Worm (Caenorhabditis elegans) whole organism, L4 larva: ENCODE results near the gene F35D11.4.

Source experiments
- D1046.2 ChIP-seq: fragments of 200-800 bp; sonication (Bioruptor generic); IDR thresholded peaks from 2 replicates; pipeline ENCODE4 v1.3.6; 2022; ENCODE audit warnings: missing genetic modification characterization, missing compliant biosample characterization
- F26F4.8 ChIP-seq: fragments of 200-800 bp; sonication (Bioruptor generic); conservative IDR thresholded peaks from 2 replicates; pipeline ENCODE4 v1.3.6; 2022; ENCODE audit warnings: missing genetic modification characterization, missing compliant biosample characterization
- F44E2.7 ChIP-seq: fragments of 200-800 bp; sonication (Bioruptor generic); IDR thresholded peaks from 2 replicates; pipeline ENCODE4 v2.1.2; 2022; ENCODE audit warnings: missing genetic modification characterization, missing compliant biosample characterization
- F49E8.2 ChIP-seq: sonication (generic microtip); optimal IDR thresholded peaks from 2 replicates; lab custom pipeline; 2016; ENCODE audit warnings: missing compliant biosample characterization, mild to moderate bottlenecking, missing genetic modification characterization, borderline replicate concordance
- R02D3.7 ChIP-seq: fragments of 150-350 bp; sonication (generic microtip); optimal IDR thresholded peaks from 3 replicates; lab custom pipeline; 2014; ENCODE audit warnings: missing biosample characterization, missing genetic modification characterization
- T20F7.1 ChIP-seq: fragments of 200-800 bp; sonication (Bioruptor generic); optimal IDR thresholded peaks from 2 replicates; lab custom pipeline; 2018; ENCODE audit warnings: mild to moderate bottlenecking, missing genetic modification characterization, missing compliant biosample characterization
- T26A8.4 ChIP-seq: fragments of 200-800 bp; sonication (Bioruptor generic); IDR thresholded peaks from 2 replicates; pipeline ENCODE4 v1.3.6; 2022; ENCODE audit warnings: missing genetic modification characterization, missing compliant biosample characterization
- Y5F2A.4 ChIP-seq: fragments of 200-800 bp; sonication (Bioruptor generic); optimal IDR thresholded peaks from 2 replicates; lab custom pipeline; 2018; ENCODE audit warnings: mild to moderate bottlenecking, missing genetic modification characterization, missing compliant biosample characterization
- ama-1 ChIP-seq: fragments of 150-350 bp; optimal IDR thresholded peaks from 2 replicates; lab custom pipeline; 2014; ENCODE audit warnings: inconsistent platforms, mixed read lengths
- ceh-32 ChIP-seq: sonication (generic microtip); optimal IDR thresholded peaks from 2 replicates; lab custom pipeline; 2016; ENCODE audit warnings: mild to moderate bottlenecking, missing genetic modification characterization, missing compliant biosample characterization; ENCODE audit not compliant: poor library complexity
- ceh-82 ChIP-seq: sonication (generic microtip); optimal IDR thresholded peaks from 2 replicates; lab custom pipeline; 2017; ENCODE audit warnings: missing biosample characterization, missing genetic modification characterization
- ces-1 ChIP-seq: fragments of 150-350 bp; sonication (generic microtip); optimal IDR thresholded peaks from 4 replicates; lab custom pipeline; 2014; ENCODE audit warnings: missing biosample characterization, missing genetic modification reagents, missing genetic modification characterization
- cey-2 ChIP-seq: sonication (generic microtip); optimal IDR thresholded peaks from 3 replicates; lab custom pipeline; 2017; ENCODE audit warnings: missing genetic modification characterization, mild to moderate bottlenecking, missing compliant biosample characterization, antibody characterized with exemption, borderline replicate concordance; ENCODE audit not compliant: insufficient read depth
- ctbp-1 ChIP-seq: fragments of 200-800 bp; sonication (Bioruptor generic); IDR thresholded peaks from 2 replicates; pipeline ENCODE4 v1.3.6; 2022; ENCODE audit warnings: missing genetic modification reagents, missing genetic modification characterization, missing compliant biosample characterization
- daf-12 ChIP-seq: fragments of 150-350 bp; optimal IDR thresholded peaks from 2 replicates; lab custom pipeline; 2014; ENCODE audit warnings: missing biosample characterization, missing genetic modification reagents, missing genetic modification characterization
- daf-19 ChIP-seq: fragments of 200-800 bp; sonication (Bioruptor generic); conservative IDR thresholded peaks from 2 replicates; pipeline ENCODE4 v1.3.6; 2022; ENCODE audit warnings: missing genetic modification characterization, missing compliant biosample characterization
- daf-8 ChIP-seq: fragments of 200-800 bp; sonication (Bioruptor generic); IDR thresholded peaks from 2 replicates; pipeline ENCODE4 v1.3.6; 2022; ENCODE audit warnings: missing genetic modification characterization, missing compliant biosample characterization
- dmd-6 ChIP-seq: fragments of 200-800 bp; sonication (Bioruptor generic); IDR thresholded peaks from 2 replicates; pipeline ENCODE4 v1.3.6; 2022; ENCODE audit warnings: missing genetic modification reagents, missing genetic modification characterization, missing compliant biosample characterization
- dmd-8 ChIP-seq: fragments of 200-800 bp; sonication (Bioruptor generic); IDR thresholded peaks from 2 replicates; pipeline ENCODE4 v1.3.6; 2022; ENCODE audit warnings: missing genetic modification characterization, missing compliant biosample characterization
- duxl-1 ChIP-seq: sonication (generic microtip); optimal IDR thresholded peaks from 2 replicates; lab custom pipeline; 2016; ENCODE audit warnings: mild to moderate bottlenecking, missing genetic modification characterization, moderate library complexity, missing compliant biosample characterization; ENCODE audit not compliant: poor library complexity
- egl-27 ChIP-seq: sonication (generic microtip); optimal IDR thresholded peaks from 3 replicates; lab custom pipeline; 2017; ENCODE audit warnings: missing biosample characterization, missing genetic modification reagents, missing genetic modification characterization
- fos-1 ChIP-seq: fragments of 150-350 bp; optimal IDR thresholded peaks from 2 replicates; lab custom pipeline; 2014; ENCODE audit warnings: missing biosample characterization, missing genetic modification characterization
- hif-1 ChIP-seq, 2 experiments: sonication (generic microtip); optimal IDR thresholded peaks; 2 replicates each; lab custom pipeline; 2016 to 2017; ENCODE audit warnings: missing compliant biosample characterization in 2 of 2, missing genetic modification characterization in 2 of 2, missing genetic modification reagents in 2 of 2, missing genotype in 2 of 2, mild to moderate bottlenecking in 1 of 2
- hlh-11 ChIP-seq: fragments of 200-800 bp; sonication (Bioruptor generic); optimal IDR thresholded peaks from 2 replicates; lab custom pipeline; 2018; ENCODE audit warnings: mild to moderate bottlenecking, missing genetic modification characterization, missing compliant biosample characterization
- jun-1 ChIP-seq: fragments of 150-350 bp; optimal IDR thresholded peaks from 2 replicates; lab custom pipeline; 2014; ENCODE audit warnings: missing biosample characterization, missing genetic modification reagents, missing genetic modification characterization
- lin-1 ChIP-seq: fragments of 200-800 bp; sonication (Bioruptor generic); IDR thresholded peaks from 2 replicates; pipeline ENCODE4 v1.3.6; 2022; ENCODE audit warnings: missing genetic modification reagents, missing genetic modification characterization, missing compliant biosample characterization
- lin-29 ChIP-seq: fragments of 200-800 bp; sonication (Bioruptor generic); IDR thresholded peaks from 2 replicates; pipeline ENCODE4 v1.3.6; 2022; ENCODE audit warnings: missing genetic modification reagents, missing genetic modification characterization, missing compliant biosample characterization
- lin-39 ChIP-seq: fragments of 150-350 bp; optimal IDR thresholded peaks from 2 replicates; lab custom pipeline; 2014; ENCODE audit warnings: missing biosample characterization, missing genetic modification reagents, missing genetic modification characterization
- lsy-2 ChIP-seq, 2 experiments: fragments of 150-350 bp in 1 of 2; sonication (generic microtip) in 1 of 2; optimal IDR thresholded peaks; 2 replicates each; lab custom pipeline; 2014 to 2017; ENCODE audit warnings: missing biosample characterization in 2 of 2, missing genetic modification characterization in 2 of 2
- madf-5 ChIP-seq, 2 experiments: fragments of 200-800 bp; sonication (Bioruptor generic); IDR thresholded peaks; 2 replicates each; pipeline ENCODE4 v1.3.6; 2022; ENCODE audit warnings: missing compliant biosample characterization in 2 of 2, missing genetic modification characterization in 2 of 2
- mdl-1 ChIP-seq, 2 experiments: fragments of 150-350 bp in 1 of 2; sonication (generic microtip) in 1 of 2; optimal IDR thresholded peaks; 2 replicates each; lab custom pipeline; 2014 to 2017; ENCODE audit warnings: missing biosample characterization in 2 of 2, missing genetic modification characterization in 2 of 2
- mdt-29 ChIP-seq: fragments of 200-800 bp; sonication (Bioruptor generic); IDR thresholded peaks from 2 replicates; pipeline ENCODE4 v1.3.6; 2022; ENCODE audit warnings: missing genetic modification reagents, missing genetic modification characterization, missing compliant biosample characterization
- mes-2 ChIP-seq: sonication (generic microtip); optimal IDR thresholded peaks from 2 replicates; lab custom pipeline; 2016; ENCODE audit warnings: missing genotype, mild to moderate bottlenecking, missing genetic modification characterization, missing compliant biosample characterization; ENCODE audit not compliant: poor library complexity, severe bottlenecking
- mxl-3 ChIP-seq: fragments of 200-800 bp; sonication (Bioruptor generic); optimal IDR thresholded peaks from 2 replicates; lab custom pipeline; 2018; ENCODE audit warnings: mild to moderate bottlenecking, missing genetic modification characterization, missing compliant biosample characterization
- nhr-10 ChIP-seq: fragments of 150-350 bp; optimal IDR thresholded peaks from 2 replicates; lab custom pipeline; 2014; ENCODE audit warnings: missing biosample characterization, missing genetic modification characterization
- nhr-11 ChIP-seq: fragments of 150-350 bp; optimal IDR thresholded peaks from 2 replicates; lab custom pipeline; 2014; ENCODE audit warnings: missing biosample characterization, missing genetic modification characterization
- nhr-111 ChIP-seq: fragments of 200-800 bp; sonication (Bioruptor generic); optimal IDR thresholded peaks from 2 replicates; lab custom pipeline; 2018; ENCODE audit warnings: mild to moderate bottlenecking, missing genetic modification characterization, missing compliant biosample characterization
- nhr-237 ChIP-seq: sonication (generic microtip); optimal IDR thresholded peaks from 2 replicates; lab custom pipeline; 2017; ENCODE audit warnings: missing biosample characterization, missing genetic modification characterization
- nhr-41 ChIP-seq: fragments of 200-800 bp; sonication (Bioruptor generic); IDR thresholded peaks from 2 replicates; pipeline ENCODE4 v1.3.6; 2022; ENCODE audit warnings: missing genetic modification reagents, missing genetic modification characterization, missing compliant biosample characterization
- nhr-42 ChIP-seq: fragments of 200-800 bp; sonication (Bioruptor generic); IDR thresholded peaks from 2 replicates; pipeline ENCODE4 v1.3.6; 2022; ENCODE audit warnings: missing genetic modification characterization, missing compliant biosample characterization
- nhr-48 ChIP-seq: sonication (generic microtip); optimal IDR thresholded peaks from 2 replicates; lab custom pipeline; 2016; ENCODE audit warnings: mild to moderate bottlenecking, missing genetic modification characterization, missing compliant biosample characterization
- nhr-77 ChIP-seq: fragments of 150-350 bp; optimal IDR thresholded peaks from 2 replicates; lab custom pipeline; 2014; ENCODE audit warnings: missing biosample characterization, missing genetic modification characterization
- php-3 ChIP-seq: fragments of 200-800 bp; sonication (Bioruptor generic); IDR thresholded peaks from 2 replicates; pipeline ENCODE4 v1.3.6; 2022; ENCODE audit warnings: missing genetic modification reagents, missing genetic modification characterization, missing compliant biosample characterization
- saeg-2 ChIP-seq: fragments of 200-800 bp; sonication (Bioruptor generic); IDR thresholded peaks from 2 replicates; pipeline ENCODE4 v1.3.6; 2022; ENCODE audit warnings: missing genetic modification reagents, missing genetic modification characterization, missing compliant biosample characterization
- sdz-12 ChIP-seq: fragments of 200-800 bp; sonication (Bioruptor generic); optimal IDR thresholded peaks from 2 replicates; lab custom pipeline; 2018; ENCODE audit warnings: mild to moderate bottlenecking, missing genetic modification characterization, missing compliant biosample characterization
- snpc-1.2 ChIP-seq: fragments of 200-800 bp; sonication (Bioruptor generic); IDR thresholded peaks from 2 replicates; pipeline ENCODE4 v1.3.6; 2022; ENCODE audit warnings: missing genetic modification reagents, missing genetic modification characterization, missing compliant biosample characterization
- spr-3 ChIP-seq: fragments of 200-800 bp; sonication (Bioruptor generic); optimal IDR thresholded peaks from 2 replicates; lab custom pipeline; 2018; ENCODE audit warnings: mild to moderate bottlenecking, missing genetic modification characterization, missing compliant biosample characterization
- unc-130 ChIP-seq: sonication (generic microtip); optimal IDR thresholded peaks from 2 replicates; lab custom pipeline; 2016; ENCODE audit warnings: missing genetic modification reagents, missing genetic modification characterization, missing compliant biosample characterization
- unc-62 ChIP-seq, 3 experiments: fragments of 150-350 bp in 1 of 3; sonication (generic microtip); optimal IDR thresholded peaks in 2 of 3; peaks in 1 of 3; 1 replicate in 1 of 3; 2 replicates in 2 of 3; lab custom pipeline; 2014 to 2017; ENCODE audit warnings: missing biosample characterization in 3 of 3, missing genetic modification characterization in 3 of 3, missing genetic modification reagents in 3 of 3, missing genotype in 1 of 3
- zag-1 ChIP-seq: fragments of 150-350 bp; optimal IDR thresholded peaks from 2 replicates; lab custom pipeline; 2014; ENCODE audit warnings: missing biosample characterization, missing genetic modification characterization
- zip-2 ChIP-seq: fragments of 150-350 bp; optimal IDR thresholded peaks from 2 replicates; lab custom pipeline; 2014; ENCODE audit warnings: missing biosample characterization, missing genetic modification characterization

F35D11.4 gene

DNA sequence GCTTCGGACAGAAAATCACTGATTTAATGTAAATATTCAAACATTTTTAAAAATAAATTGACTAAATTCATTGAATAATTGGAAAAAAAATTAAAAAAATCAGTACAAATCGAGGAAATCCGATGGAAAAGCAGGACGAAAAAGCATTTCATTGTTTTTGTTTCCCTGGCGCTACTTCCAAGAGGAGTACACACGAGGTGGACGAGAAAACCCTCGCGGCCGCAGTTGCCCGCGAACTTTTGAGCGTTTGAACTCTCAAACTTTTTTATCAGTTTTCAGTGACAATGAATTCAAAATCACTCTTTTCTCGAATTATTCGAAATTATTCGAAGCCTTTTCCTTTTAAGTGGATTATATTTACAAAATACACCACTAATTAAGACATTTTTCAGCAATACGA, at the start of gene F35D11.4 (continued):
- TF ChIP-seq daf-8 (no peak), fos-1 (tag; lab: Kevin White, UChicago) (no peak), saeg-2 (GFP tag; lab: Robert Waterston, UW) (no peak), nhr-77 (tag; lab: Kevin White, UChicago) (peak; percentile 53), lin-29 (GFP tag; lab: Robert Waterston, UW) (no peak), F49E8.2 (no peak), ama-1 (lab: Kevin White, UChicago) (no peak), spr-3 (GFP tag; lab: Kevin White, UChicago) (no peak), zip-2 (tag; lab: Kevin White, UChicago) (no peak), hif-1 (tag; optimal IDR thresholded peaks at IDR 0.05; lab: Kevin White, UChicago) (peak in 1 of 2 experiments; percentile 89), jun-1 (tag; lab: Kevin White, UChicago) (no peak), F44E2.7 (GFP tag; lab: Robert Waterston, UW) (no peak), lin-1 (0 out of 2 replicates have a peak, but pooled peaks have one; percentile 20), egl-27 (tag; lab: Kevin White, UChicago) (no peak), mdt-29 (GFP tag; lab: Robert Waterston, UW) (no peak), nhr-10 (no peak), madf-5 (GFP tag; IDR thresholded peaks at IDR 0.05; lab: Robert Waterston, UW) (no peak; a peak in 1 of 4 replicates), ctbp-1 (GFP tag; lab: Robert Waterston, UW) (no peak), dmd-6 (peak; percentile 82), nhr-48 (tag; lab: Kevin White, UChicago) (no peak), dmd-8 (no peak), zag-1 (tag; lab: Kevin White, UChicago) (no peak), sdz-12 (no peak), R02D3.7 (tag; lab: Kevin White, UChicago) (no peak), duxl-1 (peak; percentile 76), daf-19 (GFP tag; lab: Robert Waterston, UW) (no peak), D1046.2 (GFP tag; lab: Robert Waterston, UW) (no peak), mxl-3 (no peak), Y5F2A.4 (no peak), nhr-42 (GFP tag; lab: Robert Waterston, UW) (no peak), mdl-1 (tag; optimal IDR thresholded peaks at IDR 0.05; lab: Kevin White, UChicago) (peak in 1 of 2 experiments; percentile 7), T20F7.1 (GFP tag; lab: Kevin White, UChicago) (peak; percentile 18), nhr-41 (GFP tag; lab: Robert Waterston, UW) (no peak), php-3 (GFP tag; lab: Robert Waterston, UW) (no peak), nhr-111 (GFP tag; lab: Kevin White, UChicago) (no peak), ceh-82 (tag; lab: Kevin White, UChicago) (no peak), unc-62 (GFP tag; optimal IDR thresholded peaks at IDR 0.05 in 1 of 2; lab: Kevin White, UChicago) (no peak), unc-62 (tag; optimal IDR thresholded peaks at IDR 0.05; lab: Kevin White, UChicago) (no peak), mes-2 (peak; percentile 99), F26F4.8 (GFP tag; lab: Robert Waterston, UW) (no peak), daf-12 (tag; lab: Kevin White, UChicago) (no peak), unc-130 (GFP tag; lab: Kevin White, UChicago) (peak; percentile 89), nhr-237 (tag; lab: Kevin White, UChicago) (no peak), T26A8.4 (GFP tag; lab: Robert Waterston, UW) (peak; percentile 29; the same call in 1 of the 2 replicates), ceh-32 (no peak), lsy-2 (tag; optimal IDR thresholded peaks at IDR 0.05; lab: Kevin White, UChicago) (peak in 1 of 2 experiments; percentile 89), cey-2 (tag; lab: Kevin White, UChicago) (no peak), snpc-1.2 (GFP tag; lab: Robert Waterston, UW) (no peak), lin-39 (tag; lab: Kevin White, UChicago) (no peak), ces-1 (GFP tag; lab: Kevin White, UChicago) (no peak), hlh-11 (tag; lab: Kevin White, UChicago) (peak; percentile 71), nhr-11 (tag; lab: Kevin White, UChicago) (peak; percentile 15)
